Worm (Caenorhabditis elegans) whole organism, young adult: ENCODE measurements around the gene irld-7.

Experiments used
- C06A6.2 ChIP-seq: fragments of 200-800 bp; sonication (Bioruptor generic); conservative IDR thresholded peaks from 2 replicates; pipeline ENCODE4 v1.3.6; 2022; ENCODE audit warnings: missing genetic modification characterization, missing compliant biosample characterization
- F23B12.7 ChIP-seq: sonication (generic microtip); optimal IDR thresholded peaks from 2 replicates; lab custom pipeline; 2017; ENCODE audit warnings: missing genetic modification characterization, mild to moderate bottlenecking, missing compliant biosample characterization, antibody characterized with exemption, moderate library complexity; ENCODE audit not compliant: insufficient read depth
- F39B2.1 ChIP-seq: fragments of 200-800 bp; sonication (Bioruptor generic); IDR thresholded peaks from 2 replicates; pipeline ENCODE4 v1.3.6; 2022; ENCODE audit warnings: missing genetic modification reagents, missing genetic modification characterization, missing compliant biosample characterization
- F55B11.4 ChIP-seq: sonication (generic microtip); optimal IDR thresholded peaks from 2 replicates; lab custom pipeline; 2016; ENCODE audit warnings: missing compliant biosample characterization, missing genetic modification characterization, borderline replicate concordance; ENCODE audit not compliant: insufficient read depth
- F57A8.1 ChIP-seq: fragments of 200-800 bp; sonication (Bioruptor generic); optimal IDR thresholded peaks from 2 replicates; lab custom pipeline; 2018; ENCODE audit warnings: mild to moderate bottlenecking, missing genetic modification characterization, moderate library complexity, missing compliant biosample characterization
- K11D2.4 ChIP-seq: fragments of 200-800 bp; sonication (Bioruptor generic); IDR thresholded peaks from 2 replicates; pipeline ENCODE4 v1.3.6; 2022; ENCODE audit warnings: missing genetic modification reagents, missing genetic modification characterization, missing compliant biosample characterization
- T26A5.8 ChIP-seq: sonication (generic microtip); optimal IDR thresholded peaks from 2 replicates; lab custom pipeline; 2016; ENCODE audit warnings: missing genetic modification characterization, missing compliant biosample characterization
- Y56A3A.18 ChIP-seq: fragments of 200-800 bp; sonication (Bioruptor generic); IDR thresholded peaks from 2 replicates; pipeline ENCODE4 v1.3.6; 2022; ENCODE audit warnings: missing genetic modification reagents, missing genetic modification characterization, missing compliant biosample characterization
- ama-1 ChIP-seq, 3 experiments: fragments of 150-350 bp in 1 of 3; sonication (generic microtip) in 2 of 3; optimal IDR thresholded peaks; 2 replicates each; lab custom pipeline; 2014 to 2018; ENCODE audit warnings: missing biosample characterization in 2 of 3, missing genetic modification characterization in 2 of 3, missing genetic modification reagents in 2 of 3
- attf-6 ChIP-seq: fragments of 200-800 bp; sonication (Bioruptor generic); IDR thresholded peaks from 2 replicates; pipeline ENCODE4 v1.3.6; 2022; ENCODE audit warnings: missing genetic modification reagents, missing genetic modification characterization, missing compliant biosample characterization
- bed-1 ChIP-seq: fragments of 200-800 bp; sonication (Bioruptor generic); IDR thresholded peaks from 2 replicates; pipeline ENCODE4 v1.3.6; 2022; ENCODE audit warnings: missing genetic modification reagents, missing genetic modification characterization, missing compliant biosample characterization
- ccch-3 ChIP-seq: fragments of 200-800 bp; sonication (Bioruptor generic); optimal IDR thresholded peaks from 2 replicates; lab custom pipeline; 2018; ENCODE audit warnings: mild to moderate bottlenecking, missing genetic modification characterization, missing compliant biosample characterization
- ceh-40 ChIP-seq: fragments of 200-800 bp; sonication (Bioruptor generic); IDR thresholded peaks from 2 replicates; pipeline ENCODE4 v1.3.6; 2022; ENCODE audit warnings: missing genetic modification characterization, missing compliant biosample characterization
- ceh-79 ChIP-seq: sonication (generic microtip); optimal IDR thresholded peaks from 2 replicates; lab custom pipeline; 2017; ENCODE audit warnings: mild to moderate bottlenecking, missing genetic modification characterization, missing compliant biosample characterization
- ceh-91 ChIP-seq: fragments of 200-800 bp; sonication (Bioruptor generic); IDR thresholded peaks from 2 replicates; pipeline ENCODE4 v1.3.6; 2022; ENCODE audit warnings: missing genetic modification reagents, missing genetic modification characterization, missing compliant biosample characterization
- chd-7 ChIP-seq: sonication (generic microtip); optimal IDR thresholded peaks from 2 replicates; lab custom pipeline; 2016; ENCODE audit warnings: mild to moderate bottlenecking, missing genetic modification characterization, moderate library complexity, missing compliant biosample characterization
- die-1 ChIP-seq: sonication (generic microtip); optimal IDR thresholded peaks from 2 replicates; lab custom pipeline; 2016; ENCODE audit warnings: missing genotype, mild to moderate bottlenecking, missing genetic modification characterization, missing compliant biosample characterization
- dox-1 ChIP-seq: fragments of 200-800 bp; sonication (Bioruptor generic); IDR thresholded peaks from 2 replicates; pipeline ENCODE4 v1.3.6; 2022; ENCODE audit warnings: missing genetic modification reagents, missing genetic modification characterization, missing compliant biosample characterization
- ets-4 ChIP-seq: fragments of 200-800 bp; sonication (Bioruptor generic); optimal IDR thresholded peaks from 2 replicates; lab custom pipeline; 2018; ENCODE audit warnings: mild to moderate bottlenecking, missing genetic modification characterization, missing compliant biosample characterization
- fkh-3 ChIP-seq: sonication (generic microtip); optimal IDR thresholded peaks from 2 replicates; lab custom pipeline; 2016; ENCODE audit warnings: mild to moderate bottlenecking, missing genetic modification characterization, missing compliant biosample characterization
- hlh-12 ChIP-seq: sonication (generic microtip); optimal IDR thresholded peaks from 2 replicates; lab custom pipeline; 2016; ENCODE audit warnings: missing genetic modification characterization, missing compliant biosample characterization
- hlh-26 ChIP-seq: fragments of 200-800 bp; sonication (Bioruptor generic); conservative IDR thresholded peaks from 2 replicates; pipeline ENCODE4 v1.3.6; 2022; ENCODE audit warnings: missing genetic modification reagents, missing genetic modification characterization, missing compliant biosample characterization
- lag-1 ChIP-seq: fragments of 200-800 bp; sonication (Bioruptor generic); IDR thresholded peaks from 2 replicates; pipeline ENCODE4 v1.3.6; 2022; ENCODE audit warnings: missing genetic modification reagents, missing genetic modification characterization, missing compliant biosample characterization
- lin-35 ChIP-seq, 3 experiments: fragments of 150-350 bp in 2 of 3; sonication (generic microtip) in 1 of 3; optimal IDR thresholded peaks; 2 replicates each; lab custom pipeline; 2014 to 2018; ENCODE audit warnings: missing biosample characterization in 3 of 3, missing genetic modification characterization in 3 of 3, missing genetic modification reagents in 3 of 3
- lin-54 ChIP-seq: fragments of 200-800 bp; sonication (Bioruptor generic); optimal IDR thresholded peaks from 2 replicates; lab custom pipeline; 2018; ENCODE audit warnings: mild to moderate bottlenecking, missing genetic modification characterization, missing compliant biosample characterization
- mel-28 ChIP-seq: sonication (generic microtip); optimal IDR thresholded peaks from 2 replicates; lab custom pipeline; 2016; ENCODE audit warnings: borderline replicate concordance, mild to moderate bottlenecking, missing genetic modification characterization, missing compliant biosample characterization
- nfya-1 ChIP-seq: sonication (generic microtip); optimal IDR thresholded peaks from 2 replicates; lab custom pipeline; 2017; ENCODE audit warnings: antibody characterized with exemption, missing compliant biosample characterization, missing genetic modification characterization, borderline replicate concordance; ENCODE audit not compliant: insufficient read depth
- nfyb-1 ChIP-seq: fragments of 200-800 bp; sonication (Bioruptor generic); IDR thresholded peaks from 2 replicates; pipeline ENCODE4 v1.3.6; 2022; ENCODE audit warnings: missing genetic modification reagents, missing genetic modification characterization, missing compliant biosample characterization
- nhr-179 ChIP-seq: sonication (generic microtip); optimal IDR thresholded peaks from 2 replicates; lab custom pipeline; 2016; ENCODE audit warnings: mild to moderate bottlenecking, missing genetic modification characterization, missing compliant biosample characterization
- nhr-90 ChIP-seq: sonication (generic microtip); optimal IDR thresholded peaks from 2 replicates; lab custom pipeline; 2016; ENCODE audit warnings: missing genotype, mild to moderate bottlenecking, missing genetic modification characterization, missing compliant biosample characterization
- rcor-1 ChIP-seq: fragments of 200-800 bp; sonication (Bioruptor generic); IDR thresholded peaks from 2 replicates; pipeline ENCODE4 v1.3.6; 2022; ENCODE audit warnings: missing genetic modification reagents, missing genetic modification characterization, missing compliant biosample characterization
- rec-8 ChIP-seq, 2 experiments: sonication (generic microtip); optimal IDR thresholded peaks; 2 replicates each; lab custom pipeline; 2016; ENCODE audit warnings: mild to moderate bottlenecking in 2 of 2, missing genetic modification characterization in 2 of 2, missing genetic modification reagents in 2 of 2, missing genotype in 2 of 2, missing biosample characterization in 1 of 2, missing compliant biosample characterization in 1 of 2, moderate library complexity in 1 of 2
- repo-1 ChIP-seq: sonication (generic microtip); optimal IDR thresholded peaks from 2 replicates; lab custom pipeline; 2017; ENCODE audit warnings: mild to moderate bottlenecking, missing genetic modification characterization, missing compliant biosample characterization
- rpc-1 ChIP-seq, 2 experiments: fragments of 150-350 bp in 1 of 2; sonication (generic microtip) in 1 of 2; optimal IDR thresholded peaks; 2 replicates each; lab custom pipeline; 2014 to 2018; ENCODE audit warnings: missing biosample characterization in 1 of 2, missing genetic modification characterization in 1 of 2, missing genetic modification reagents in 1 of 2, missing genotype in 1 of 2
- sea-2 ChIP-seq: fragments of 200-800 bp; sonication (Bioruptor generic); IDR thresholded peaks from 2 replicates; pipeline ENCODE4 v1.3.6; 2022; ENCODE audit warnings: missing genetic modification characterization, missing compliant biosample characterization
- snpc-1.1 ChIP-seq: sonication (generic microtip); optimal IDR thresholded peaks from 2 replicates; lab custom pipeline; 2017; ENCODE audit warnings: missing genetic modification characterization, mild to moderate bottlenecking, missing compliant biosample characterization, antibody characterized with exemption, moderate library complexity, missing genotype, missing genetic modification reagents; ENCODE audit not compliant: insufficient read depth
- snpc-1.3 ChIP-seq: sonication (generic microtip); optimal IDR thresholded peaks from 2 replicates; lab custom pipeline; 2017; ENCODE audit warnings: missing genetic modification characterization, mild to moderate bottlenecking, missing compliant biosample characterization, antibody characterized with exemption, moderate library complexity, missing genotype, missing genetic modification reagents; ENCODE audit not compliant: insufficient read depth
- snpc-4 ChIP-seq, 5 experiments: fragments of 150-350 bp in 1 of 5; sonication (generic microtip) in 4 of 5; optimal IDR thresholded peaks; 2 replicates each; lab custom pipeline; 2014 to 2018; ENCODE audit warnings: missing genetic modification characterization in 5 of 5, missing biosample characterization in 3 of 5, antibody characterized with exemption in 2 of 5, mild to moderate bottlenecking in 2 of 5, missing compliant biosample characterization in 2 of 5, missing genotype in 2 of 5, moderate library complexity in 2 of 5, missing genetic modification reagents in 1 of 5
- sptf-2 ChIP-seq: fragments of 200-800 bp; sonication (Bioruptor generic); optimal IDR thresholded peaks from 2 replicates; lab custom pipeline; 2018; ENCODE audit warnings: mild to moderate bottlenecking, missing genetic modification characterization, missing compliant biosample characterization
- unc-130 ChIP-seq: sonication (generic microtip); optimal IDR thresholded peaks from 2 replicates; lab custom pipeline; 2016; ENCODE audit warnings: missing genetic modification reagents, missing genetic modification characterization, missing compliant biosample characterization
- xnd-1 ChIP-seq: sonication (generic microtip); optimal IDR thresholded peaks from 2 replicates; lab custom pipeline; 2016; ENCODE audit warnings: missing genotype, missing genetic modification reagents, missing genetic modification characterization, missing compliant biosample characterization
- zim-3 ChIP-seq: sonication (generic microtip); optimal IDR thresholded peaks from 2 replicates; lab custom pipeline; 2017; ENCODE audit warnings: mild to moderate bottlenecking, missing genetic modification characterization, moderate library complexity, missing compliant biosample characterization
- ztf-18 ChIP-seq: sonication (generic microtip); optimal IDR thresholded peaks from 2 replicates; lab custom pipeline; 2016; ENCODE audit warnings: missing genotype, mild to moderate bottlenecking, missing genetic modification characterization, missing compliant biosample characterization
- ztf-3 ChIP-seq: fragments of 200-800 bp; sonication (Bioruptor generic); optimal IDR thresholded peaks from 2 replicates; lab custom pipeline; 2018; ENCODE audit warnings: mild to moderate bottlenecking, missing genetic modification characterization, missing compliant biosample characterization

The irld-7 gene

ce11 chrIV:6556624-6557368 lies 33.4 kb upstream of the irld-7 start, which contains the start of gene try-3 (continued):
- TF ChIP-seq lin-54 (GFP tag; lab: Kevin White, UChicago) (peak; percentile 74), xnd-1 (tag; lab: Kevin White, UChicago) (no peak), attf-6 (GFP tag; lab: Robert Waterston, UW) (peak; percentile 82; the same call in 1 of the 2 replicates), ceh-79 (tag; lab: Kevin White, UChicago) (peak; percentile 17), nfyb-1 (GFP tag; lab: Robert Waterston, UW) (peak; percentile 80), ccch-3 (GFP tag; lab: Kevin White, UChicago) (no peak), sea-2 (GFP tag; lab: Robert Waterston, UW) (no peak), F57A8.1 (GFP tag; lab: Kevin White, UChicago) (no peak), rpc-1 (optimal IDR thresholded peaks at IDR 0.05; lab: Kevin White, UChicago) (peak; percentile 74), rpc-1 (tag; optimal IDR thresholded peaks at IDR 0.05; lab: Kevin White, UChicago) (peak; percentile 89), rec-8 (tag; optimal IDR thresholded peaks at IDR 0.05; lab: Kevin White, UChicago) (peak; percentile 18 to 46), T26A5.8 (tag; lab: Kevin White, UChicago) (no peak), lag-1 (GFP tag; lab: Robert Waterston, UW) (no peak), ztf-3 (GFP tag; lab: Kevin White, UChicago) (peak; percentile 18), chd-7 (peak; percentile 45), hlh-12 (tag; lab: Kevin White, UChicago) (no peak), rcor-1 (peak; percentile 68), bed-1 (GFP tag; lab: Robert Waterston, UW) (no peak), lin-35 (GFP tag; optimal IDR thresholded peaks at IDR 0.05; lab: Kevin White, UChicago) (peak in 1 of 3 experiments; percentile 78), snpc-1.1 (tag; lab: Kevin White, UChicago) (peak; percentile 50), fkh-3 (tag; lab: Kevin White, UChicago) (no peak), F23B12.7 (tag; lab: Kevin White, UChicago) (peak; percentile 65), ets-4 (GFP tag; lab: Kevin White, UChicago) (peak; percentile 13), hlh-26 (no peak), dox-1 (peak; percentile 90), F39B2.1 (GFP tag; lab: Robert Waterston, UW) (no peak), nhr-179 (tag; lab: Kevin White, UChicago) (no peak), unc-130 (no peak), zim-3 (no peak), ztf-18 (tag; lab: Kevin White, UChicago) (peak; percentile 66), ceh-91 (peak; percentile 47), nhr-90 (tag; lab: Kevin White, UChicago) (peak; percentile 71), K11D2.4 (GFP tag; lab: Robert Waterston, UW) (peak; percentile 78), snpc-1.3 (tag; lab: Kevin White, UChicago) (peak; percentile 75), mel-28 (tag; lab: Kevin White, UChicago) (peak; percentile 42), sptf-2 (peak; percentile 61), nfya-1 (tag; lab: Kevin White, UChicago) (no peak), F55B11.4 (no peak), snpc-4 (GFP tag; optimal IDR thresholded peaks at IDR 0.05; lab: Kevin White, UChicago) (peak; percentile 79), snpc-4 (tag; optimal IDR thresholded peaks at IDR 0.05; lab: Kevin White, UChicago) (peak; percentile 18 to 93 (median 89)), ceh-40 (GFP tag; lab: Robert Waterston, UW) (0 out of 2 replicates have a peak, but pooled peaks have one; percentile 44), die-1 (peak; percentile 81), Y56A3A.18 (GFP tag; lab: Robert Waterston, UW) (0 out of 2 replicates have a peak, but pooled peaks have one; percentile 27), C06A6.2 (peak; percentile 55; the same call in 1 of the 2 replicates), repo-1 (no peak), ama-1 (optimal IDR thresholded peaks at IDR 0.05; lab: Kevin White, UChicago) (no peak), ama-1 (GFP tag; optimal IDR thresholded peaks at IDR 0.05; lab: Kevin White, UChicago) (peak in 1 of 2 experiments; percentile 61)
